Worm (Caenorhabditis elegans) whole organism, L2 larva: Measurements from ENCODE around the gene F31E3.12.
A peak's percentile ranks its signal among the peaks of the same experiment; 100 is the strongest.

Experiments
- C34F6.9 ChIP-seq: fragments of 150-350 bp; optimal IDR thresholded peaks from 2 replicates; lab custom pipeline; 2014; ENCODE audit warnings: missing biosample characterization, missing genetic modification characterization
- R02D3.7 ChIP-seq: fragments of 150-350 bp; optimal IDR thresholded peaks from 2 replicates; lab custom pipeline; 2014; ENCODE audit warnings: missing biosample characterization, missing genetic modification characterization
- aly-2 ChIP-seq: fragments of 150-350 bp; optimal IDR thresholded peaks from 2 replicates; lab custom pipeline; 2014; ENCODE audit warnings: missing biosample characterization, missing genetic modification characterization
- blmp-1 ChIP-seq: sonication (generic microtip); optimal IDR thresholded peaks from 2 replicates; lab custom pipeline; 2017; ENCODE audit warnings: missing genetic modification characterization, mild to moderate bottlenecking, missing compliant biosample characterization, antibody characterized with exemption, moderate library complexity; ENCODE audit not compliant: insufficient read depth
- ceh-82 ChIP-seq: fragments of 150-350 bp; optimal IDR thresholded peaks from 2 replicates; lab custom pipeline; 2014; ENCODE audit warnings: missing biosample characterization, missing genetic modification characterization
- lsy-2 ChIP-seq, 2 experiments: fragments of 150-350 bp in 1 of 2; sonication (generic microtip) in 1 of 2; optimal IDR thresholded peaks; 2 replicates each; lab custom pipeline; 2014 to 2017; ENCODE audit warnings: missing biosample characterization in 2 of 2, missing genetic modification characterization in 2 of 2
- mab-5 ChIP-seq: fragments of 150-350 bp; optimal IDR thresholded peaks from 2 replicates; lab custom pipeline; 2014; ENCODE audit warnings: missing biosample characterization, missing genetic modification characterization
- nhr-12 ChIP-seq: fragments of 150-350 bp; optimal IDR thresholded peaks from 2 replicates; lab custom pipeline; 2014; ENCODE audit warnings: missing biosample characterization, missing genetic modification characterization
- nhr-23 ChIP-seq: fragments of 150-350 bp; optimal IDR thresholded peaks from 2 replicates; lab custom pipeline; 2014; ENCODE audit warnings: missing biosample characterization, missing genetic modification reagents, missing genetic modification characterization
- nhr-77 ChIP-seq: fragments of 150-350 bp; optimal IDR thresholded peaks from 2 replicates; lab custom pipeline; 2014; ENCODE audit warnings: missing biosample characterization, missing genetic modification characterization
- unc-55 ChIP-seq: fragments of 150-350 bp; sonication (generic microtip); optimal IDR thresholded peaks from 3 replicates; lab custom pipeline; 2014; ENCODE audit warnings: missing biosample characterization, missing genetic modification reagents, missing genetic modification characterization
- ztf-4 ChIP-seq: fragments of 150-350 bp; optimal IDR thresholded peaks from 2 replicates; lab custom pipeline; 2014; ENCODE audit warnings: missing biosample characterization, missing genetic modification characterization

DNA sequence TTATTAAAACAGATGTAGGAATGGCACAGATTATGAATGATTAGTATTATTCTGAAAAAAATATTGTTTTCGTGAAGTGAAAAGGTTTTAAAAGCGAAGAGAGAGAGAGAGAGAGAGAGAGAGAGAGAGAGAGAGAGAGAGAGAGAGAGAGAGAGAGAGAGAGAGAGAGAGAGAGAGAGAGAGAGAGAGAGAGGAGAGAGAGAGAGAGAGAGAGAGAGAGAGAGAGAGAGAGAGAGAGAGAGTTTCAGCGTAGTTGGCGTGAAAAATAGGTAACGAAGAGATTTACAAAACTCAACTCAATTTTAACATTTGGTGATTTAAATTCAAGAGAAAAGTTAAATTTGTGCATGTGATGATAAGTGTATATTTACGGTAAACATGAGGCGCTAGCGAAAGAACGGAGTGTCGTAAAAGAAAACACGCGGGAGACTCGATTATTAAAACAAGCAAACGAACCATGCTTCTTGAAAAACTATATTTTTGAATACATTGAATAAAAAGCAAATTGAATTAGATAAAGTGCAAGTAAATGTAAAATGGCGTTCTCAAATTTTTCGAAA, 1.0 kb upstream of the F31E3.12 start, which contains the start of gene panl-2:
- TF ChIP-seq aly-2 (tag; lab: Kevin White, UChicago) (no peak), C34F6.9 (tag; lab: Kevin White, UChicago) (peak; percentile 71), R02D3.7 (tag; lab: Kevin White, UChicago) (peak; percentile 80), ztf-4 (tag; lab: Kevin White, UChicago) (no peak), blmp-1 (tag; lab: Kevin White, UChicago) (no peak), lsy-2 (tag; optimal IDR thresholded peaks at IDR 0.05; lab: Kevin White, UChicago) (peak; percentile 60 to 87), nhr-23 (tag; lab: Kevin White, UChicago) (no peak), unc-55 (peak; percentile 77), nhr-12 (tag; lab: Kevin White, UChicago) (no peak), mab-5 (tag; lab: Kevin White, UChicago) (no peak), ceh-82 (no peak), nhr-77 (tag; lab: Kevin White, UChicago) (no peak)
